Worm (Caenorhabditis elegans): ENCODE results near the gene snrp-200.

DNA sequence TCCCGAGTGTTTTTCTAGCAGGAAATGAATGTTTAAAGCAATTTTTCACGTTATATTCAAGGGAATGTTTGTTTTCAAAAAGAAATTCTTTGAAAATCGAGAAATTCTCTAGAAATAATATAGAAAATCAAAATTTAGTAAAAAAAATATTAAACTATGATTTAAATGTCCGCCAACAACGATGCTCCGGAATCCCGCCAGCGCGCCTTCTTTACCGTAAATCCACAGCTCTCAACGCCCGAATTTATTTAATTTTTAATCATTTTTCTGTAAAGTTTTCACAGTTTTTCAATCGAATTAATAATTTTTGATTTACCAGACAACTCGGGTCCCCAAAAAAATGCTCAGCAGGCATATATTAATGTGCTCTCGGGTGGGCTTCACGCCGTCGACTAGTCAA is 57.1 kb downstream of the snrp-200 start, which contains the start of the genes Y38E10A.33 and cox-10:
- TF ChIP-seq lsy-2 (tag; optimal IDR thresholded peaks at IDR 0.05) (peak; percentile 33 to 68), skn-1 (tag; optimal IDR thresholded peaks at IDR 0.05) (no peak)
